Worm (Caenorhabditis elegans) whole organism, midembryonic: ENCODE data around the gene scl-6.

Experiments used
- ztf-23 ChIP-seq: fragments of 200-800 bp; sonication (Bioruptor generic); IDR thresholded peaks from 2 replicates; pipeline ENCODE4 v1.3.6; 2022; ENCODE audit warnings: missing genetic modification reagents, missing genetic modification characterization, missing compliant biosample characterization
- ztf-29 ChIP-seq: fragments of 200-800 bp; sonication (Bioruptor generic); IDR thresholded peaks from 2 replicates; pipeline ENCODE4 v1.3.6; 2022; ENCODE audit warnings: missing genetic modification reagents, missing genetic modification characterization, missing compliant biosample characterization

DNA sequence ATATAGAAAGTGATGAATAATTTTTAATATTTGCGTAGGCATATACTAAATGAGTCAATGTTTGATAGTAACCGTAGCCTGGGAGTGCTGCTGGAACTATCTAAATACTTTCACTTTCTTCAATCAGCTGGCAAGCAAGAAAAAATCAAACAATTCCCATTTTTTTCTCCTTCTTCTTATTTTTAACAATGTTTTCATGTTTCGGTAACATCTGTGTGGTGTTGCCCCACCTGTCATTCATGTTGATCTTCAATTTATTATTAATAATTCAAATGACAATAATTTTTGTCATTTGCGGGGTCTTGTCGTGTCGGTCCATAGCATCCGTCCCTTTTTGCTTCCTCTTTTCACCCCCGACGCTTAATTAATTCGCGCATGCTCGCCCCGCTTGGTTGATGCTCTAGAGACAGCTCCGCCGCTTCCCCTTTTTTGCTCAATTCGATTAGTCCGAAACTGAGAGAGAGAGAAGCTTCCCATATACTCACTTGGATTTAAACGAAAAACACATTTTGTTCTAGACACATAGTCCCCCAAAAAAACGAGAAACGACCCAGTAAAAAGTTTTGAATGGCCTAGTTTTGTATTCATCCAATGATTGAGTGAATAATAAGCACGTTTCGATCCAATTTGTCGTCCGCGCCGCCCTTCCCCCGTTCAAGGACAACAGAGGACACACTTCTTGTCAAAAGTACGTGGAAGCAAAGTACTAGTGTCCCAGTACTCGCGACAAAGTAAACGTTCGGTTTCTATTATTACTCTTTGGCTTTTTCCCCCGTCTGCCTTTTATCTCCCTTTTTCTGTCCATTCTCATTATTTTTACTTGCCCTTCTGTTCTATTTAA lies 40.5 kb upstream of the scl-6 start:
- no peak for TF ChIP-seq ztf-23 (GFP tag; lab: Robert Waterston, UW)
- TF ChIP-seq ztf-29 (GFP tag; lab: Robert Waterston, UW): no peak
